Worm (Caenorhabditis elegans) whole organism, L4/young adult: ENCODE results near the gene nhr-267.
"Not testable (repeated sequence)": the region's sequence is repeated elsewhere in the genome, so short reads cannot be mapped to it uniquely, and the experiment has no call there.

Experiments
- W03F9.2 ChIP-seq: fragments of 150-350 bp; optimal IDR thresholded peaks from 2 replicates; lab custom pipeline; 2014; ENCODE audit warnings: missing biosample characterization, missing genetic modification characterization
- him-1 ChIP-seq: sonication (generic microtip); optimal IDR thresholded peaks from 2 replicates; lab custom pipeline; 2016; ENCODE audit warnings: missing genotype, missing genetic modification reagents, missing genetic modification characterization, missing compliant biosample characterization

DNA sequence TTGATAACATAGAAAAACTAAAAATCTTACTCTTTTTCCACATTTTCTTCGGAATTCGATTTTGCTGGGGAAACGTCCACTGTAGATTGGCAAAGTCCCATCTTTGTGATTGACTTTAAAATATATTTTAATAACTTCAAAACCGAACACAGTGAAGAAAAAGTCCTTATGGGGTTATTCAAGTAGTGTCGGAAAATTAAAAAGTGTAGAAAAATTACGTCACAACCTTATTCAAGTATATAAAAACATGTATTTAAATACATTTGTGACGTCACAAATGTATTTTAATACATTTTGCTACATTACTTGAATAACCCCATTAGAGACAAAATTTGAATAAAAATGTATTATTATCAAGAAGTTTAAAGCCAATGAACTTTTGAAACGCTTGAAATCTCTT lies 26.6 kb upstream of the nhr-267 start, which contains the start of gene F49C12.7:
- TF ChIP-seq him-1; W03F9.2 (tag; lab: Kevin White, UChicago): not testable (repeated sequence)
